Worm (Caenorhabditis elegans) whole organism, early embryonic: ENCODE measurements around the gene F46B3.16.

Source experiments
- aly-1 ChIP-seq: sonication (generic microtip); optimal IDR thresholded peaks from 2 replicates; lab custom pipeline; 2016; ENCODE audit warnings: missing genetic modification characterization, missing compliant biosample characterization
- ama-1 ChIP-seq: fragments of 150-350 bp; optimal IDR thresholded peaks from 2 replicates; lab custom pipeline; 2014
- ets-7 ChIP-seq: sonication (generic microtip); optimal IDR thresholded peaks from 2 replicates; lab custom pipeline; 2016; ENCODE audit warnings: missing genotype, missing genetic modification characterization, missing compliant biosample characterization
- hmg-4 ChIP-seq: fragments of 200-800 bp; sonication (Bioruptor generic); optimal IDR thresholded peaks from 2 replicates; lab custom pipeline; 2018; ENCODE audit warnings: mild to moderate bottlenecking, missing genetic modification characterization, missing compliant biosample characterization

- TF ChIP-seq aly-1 (no peak), ets-7 (tag; lab: Kevin White, UChicago) (no peak), hmg-4 (GFP tag; lab: Kevin White, UChicago) (no peak), ama-1 (no peak)
Measured at ce11 chrV:20681824-20682223, 47.4 kb downstream of the F46B3.16 start.
